Worm (Caenorhabditis elegans) whole organism, L4/young adult: ENCODE data around the gene T13A10.2.

ENCODE experiments used
- W03F9.2 ChIP-seq: fragments of 150-350 bp; optimal IDR thresholded peaks from 2 replicates; lab custom pipeline; 2014; ENCODE audit warnings: missing biosample characterization, missing genetic modification characterization
- dao-5 ChIP-seq: sonication (generic microtip); optimal IDR thresholded peaks from 2 replicates; lab custom pipeline; 2016; ENCODE audit warnings: missing genotype, missing genetic modification characterization, moderate library complexity, missing compliant biosample characterization

- TF ChIP-seq dao-5 (no peak), W03F9.2 (no peak)
Measured at ce11 chrIV:6282143-6282542, 29.0 kb downstream of the T13A10.2 start, which contains the start of gene srv-32.
